Worm (Caenorhabditis elegans) whole organism, young adult: ENCODE results near the gene ZK1307.9.

Source experiments
- B0019.2 ChIP-seq: fragments of 200-800 bp; sonication (Bioruptor generic); conservative IDR thresholded peaks from 2 replicates; pipeline ENCODE4 v1.3.6; 2022; ENCODE audit warnings: missing genetic modification reagents, missing genetic modification characterization, missing compliant biosample characterization
- B0035.1 ChIP-seq: sonication (generic microtip); optimal IDR thresholded peaks from 2 replicates; lab custom pipeline; 2016; ENCODE audit warnings: missing genetic modification characterization, mild to moderate bottlenecking, missing compliant biosample characterization, missing genotype, missing genetic modification reagents
- B0261.1 ChIP-seq: sonication (generic microtip); optimal IDR thresholded peaks from 2 replicates; lab custom pipeline; 2016; ENCODE audit warnings: mild to moderate bottlenecking, missing genetic modification characterization, moderate library complexity, missing compliant biosample characterization
- C06A6.2 ChIP-seq: fragments of 200-800 bp; sonication (Bioruptor generic); conservative IDR thresholded peaks from 2 replicates; pipeline ENCODE4 v1.3.6; 2022; ENCODE audit warnings: missing genetic modification characterization, missing compliant biosample characterization
- F10E7.11 ChIP-seq: sonication (generic microtip); optimal IDR thresholded peaks from 2 replicates; lab custom pipeline; 2017; ENCODE audit warnings: mild to moderate bottlenecking, missing genetic modification characterization, moderate library complexity, missing compliant biosample characterization
- F33H1.4 ChIP-seq: fragments of 200-800 bp; sonication (Bioruptor generic); IDR thresholded peaks from 2 replicates; pipeline ENCODE4 v1.3.6; 2022; ENCODE audit warnings: missing genetic modification reagents, missing genetic modification characterization, missing compliant biosample characterization
- F49E8.2 ChIP-seq: sonication (generic microtip); optimal IDR thresholded peaks from 3 replicates; lab custom pipeline; 2017; ENCODE audit warnings: missing genetic modification characterization, mild to moderate bottlenecking, missing compliant biosample characterization, antibody characterized with exemption, moderate library complexity; ENCODE audit not compliant: insufficient read depth
- F57A8.1 ChIP-seq: fragments of 200-800 bp; sonication (Bioruptor generic); optimal IDR thresholded peaks from 2 replicates; lab custom pipeline; 2018; ENCODE audit warnings: mild to moderate bottlenecking, missing genetic modification characterization, moderate library complexity, missing compliant biosample characterization
- F57C9.4 ChIP-seq: sonication (generic microtip); optimal IDR thresholded peaks from 2 replicates; lab custom pipeline; 2017; ENCODE audit warnings: mild to moderate bottlenecking, missing genetic modification characterization, missing compliant biosample characterization
- Y56A3A.18 ChIP-seq: fragments of 200-800 bp; sonication (Bioruptor generic); IDR thresholded peaks from 2 replicates; pipeline ENCODE4 v1.3.6; 2022; ENCODE audit warnings: missing genetic modification reagents, missing genetic modification characterization, missing compliant biosample characterization
- Y67H2A.10 ChIP-seq: fragments of 200-800 bp; sonication (Bioruptor generic); conservative IDR thresholded peaks from 2 replicates; pipeline ENCODE4 v1.3.6; 2022; ENCODE audit warnings: missing genetic modification reagents, missing genetic modification characterization, missing compliant biosample characterization
- aptf-3 ChIP-seq: fragments of 200-800 bp; sonication (Bioruptor generic); IDR thresholded peaks from 2 replicates; pipeline ENCODE4 v1.3.6; 2022; ENCODE audit warnings: missing genetic modification characterization, missing compliant biosample characterization
- attf-6 ChIP-seq: fragments of 200-800 bp; sonication (Bioruptor generic); IDR thresholded peaks from 2 replicates; pipeline ENCODE4 v1.3.6; 2022; ENCODE audit warnings: missing genetic modification reagents, missing genetic modification characterization, missing compliant biosample characterization
- bed-2 ChIP-seq: fragments of 200-800 bp; sonication (Bioruptor generic); IDR thresholded peaks from 2 replicates; pipeline ENCODE4 v1.3.6; 2022; ENCODE audit warnings: missing genetic modification reagents, missing genetic modification characterization, missing compliant biosample characterization
- ccch-3 ChIP-seq: fragments of 200-800 bp; sonication (Bioruptor generic); optimal IDR thresholded peaks from 2 replicates; lab custom pipeline; 2018; ENCODE audit warnings: mild to moderate bottlenecking, missing genetic modification characterization, missing compliant biosample characterization
- cebp-1 ChIP-seq, 2 experiments: fragments of 200-800 bp in 1 of 2; sonication (Bioruptor generic) in 1 of 2; sonication (generic microtip) in 1 of 2; IDR thresholded peaks in 1 of 2; optimal IDR thresholded peaks in 1 of 2; 2 replicates each; pipeline versions ENCODE4 v1.3.6 to Lab custom; 2017 to 2022; ENCODE audit warnings: missing compliant biosample characterization in 2 of 2, missing genetic modification characterization in 2 of 2, mild to moderate bottlenecking in 1 of 2, missing genetic modification reagents in 1 of 2, moderate library complexity in 1 of 2
- cebp-2 ChIP-seq: fragments of 200-800 bp; sonication (Bioruptor generic); IDR thresholded peaks from 2 replicates; pipeline ENCODE4 v1.3.6; 2022; ENCODE audit warnings: missing genetic modification characterization, missing compliant biosample characterization
- ceh-91 ChIP-seq: fragments of 200-800 bp; sonication (Bioruptor generic); IDR thresholded peaks from 2 replicates; pipeline ENCODE4 v1.3.6; 2022; ENCODE audit warnings: missing genetic modification reagents, missing genetic modification characterization, missing compliant biosample characterization
- dpl-1 ChIP-seq: fragments of 150-350 bp; optimal IDR thresholded peaks from 2 replicates; lab custom pipeline; 2014; ENCODE audit warnings: missing biosample characterization, missing genetic modification reagents, missing genetic modification characterization
- gei-17 ChIP-seq: fragments of 200-800 bp; sonication (Bioruptor generic); optimal IDR thresholded peaks from 2 replicates; lab custom pipeline; 2018; ENCODE audit warnings: mild to moderate bottlenecking, missing genetic modification characterization, missing compliant biosample characterization
- him-1 ChIP-seq: sonication (generic microtip); optimal IDR thresholded peaks from 2 replicates; lab custom pipeline; 2016; ENCODE audit warnings: missing genotype, missing genetic modification reagents, missing genetic modification characterization, missing compliant biosample characterization
- hlh-26 ChIP-seq: fragments of 200-800 bp; sonication (Bioruptor generic); conservative IDR thresholded peaks from 2 replicates; pipeline ENCODE4 v1.3.6; 2022; ENCODE audit warnings: missing genetic modification reagents, missing genetic modification characterization, missing compliant biosample characterization
- hmg-1.2 ChIP-seq: fragments of 200-800 bp; sonication (Bioruptor generic); IDR thresholded peaks from 2 replicates; pipeline ENCODE4 v1.3.6; 2022; ENCODE audit warnings: missing genetic modification reagents, missing genetic modification characterization, missing compliant biosample characterization
- hrde-1 ChIP-seq: sonication (generic microtip); optimal IDR thresholded peaks from 2 replicates; lab custom pipeline; 2016; ENCODE audit warnings: missing genetic modification characterization, mild to moderate bottlenecking, missing compliant biosample characterization, moderate library complexity, missing genotype, missing genetic modification reagents, borderline replicate concordance
- lin-35 ChIP-seq, 3 experiments: fragments of 150-350 bp in 2 of 3; sonication (generic microtip) in 1 of 3; optimal IDR thresholded peaks; 2 replicates each; lab custom pipeline; 2014 to 2018; ENCODE audit warnings: missing biosample characterization in 3 of 3, missing genetic modification characterization in 3 of 3, missing genetic modification reagents in 3 of 3
- lin-40 ChIP-seq: sonication (generic microtip); optimal IDR thresholded peaks from 2 replicates; lab custom pipeline; 2016; ENCODE audit warnings: missing genetic modification characterization, mild to moderate bottlenecking, missing compliant biosample characterization, missing genotype, missing genetic modification reagents
- lin-54 ChIP-seq: fragments of 200-800 bp; sonication (Bioruptor generic); optimal IDR thresholded peaks from 2 replicates; lab custom pipeline; 2018; ENCODE audit warnings: mild to moderate bottlenecking, missing genetic modification characterization, missing compliant biosample characterization
- lir-1 ChIP-seq: fragments of 200-800 bp; sonication (Bioruptor generic); conservative IDR thresholded peaks from 2 replicates; pipeline ENCODE4 v1.3.6; 2022; ENCODE audit warnings: missing genetic modification reagents, missing genetic modification characterization, missing compliant biosample characterization
- lsl-1 ChIP-seq: fragments of 200-800 bp; sonication (Bioruptor generic); optimal IDR thresholded peaks from 2 replicates; lab custom pipeline; 2018; ENCODE audit warnings: mild to moderate bottlenecking, missing genetic modification characterization, moderate library complexity, missing compliant biosample characterization
- mes-4 ChIP-seq: sonication (generic microtip); optimal IDR thresholded peaks from 2 replicates; lab custom pipeline; 2016; ENCODE audit warnings: missing genotype, missing genetic modification characterization, missing compliant biosample characterization
- mxl-1 ChIP-seq: sonication (generic microtip); optimal IDR thresholded peaks from 2 replicates; lab custom pipeline; 2016; ENCODE audit warnings: missing genetic modification characterization, missing compliant biosample characterization
- nfya-1 ChIP-seq: sonication (generic microtip); optimal IDR thresholded peaks from 2 replicates; lab custom pipeline; 2017; ENCODE audit warnings: antibody characterized with exemption, missing compliant biosample characterization, missing genetic modification characterization, borderline replicate concordance; ENCODE audit not compliant: insufficient read depth
- nfya-2 ChIP-seq: fragments of 200-800 bp; sonication (Bioruptor generic); IDR thresholded peaks from 2 replicates; pipeline ENCODE4 v1.3.6; 2022; ENCODE audit warnings: missing genetic modification reagents, missing genetic modification characterization, missing compliant biosample characterization
- nhr-120 ChIP-seq: fragments of 200-800 bp; sonication (Bioruptor generic); IDR thresholded peaks from 2 replicates; pipeline ENCODE4 v1.3.6; 2022; ENCODE audit warnings: missing genetic modification characterization, missing compliant biosample characterization
- repo-1 ChIP-seq: sonication (generic microtip); optimal IDR thresholded peaks from 2 replicates; lab custom pipeline; 2017; ENCODE audit warnings: mild to moderate bottlenecking, missing genetic modification characterization, missing compliant biosample characterization
- snpc-3.4 ChIP-seq: sonication (generic microtip); optimal IDR thresholded peaks from 2 replicates; lab custom pipeline; 2017; ENCODE audit warnings: missing genetic modification characterization, mild to moderate bottlenecking, missing compliant biosample characterization, antibody characterized with exemption, moderate library complexity, missing genotype, missing genetic modification reagents
- snpc-4 ChIP-seq, 5 experiments: fragments of 150-350 bp in 1 of 5; sonication (generic microtip) in 4 of 5; optimal IDR thresholded peaks; 2 replicates each; lab custom pipeline; 2014 to 2018; ENCODE audit warnings: missing genetic modification characterization in 5 of 5, missing biosample characterization in 3 of 5, antibody characterized with exemption in 2 of 5, mild to moderate bottlenecking in 2 of 5, missing compliant biosample characterization in 2 of 5, missing genotype in 2 of 5, moderate library complexity in 2 of 5, missing genetic modification reagents in 1 of 5
- somi-1 ChIP-seq: fragments of 200-800 bp; sonication (Bioruptor generic); optimal IDR thresholded peaks from 2 replicates; lab custom pipeline; 2018; ENCODE audit warnings: mild to moderate bottlenecking, missing genetic modification characterization, missing compliant biosample characterization
- sptf-2 ChIP-seq: fragments of 200-800 bp; sonication (Bioruptor generic); optimal IDR thresholded peaks from 2 replicates; lab custom pipeline; 2018; ENCODE audit warnings: mild to moderate bottlenecking, missing genetic modification characterization, missing compliant biosample characterization
- tbx-9 ChIP-seq: sonication (generic microtip); optimal IDR thresholded peaks from 2 replicates; lab custom pipeline; 2016; ENCODE audit warnings: borderline replicate concordance, missing genetic modification characterization, inconsistent platforms, missing compliant biosample characterization
- tlf-1 ChIP-seq: fragments of 200-800 bp; sonication (Bioruptor generic); optimal IDR thresholded peaks from 2 replicates; lab custom pipeline; 2018; ENCODE audit warnings: mild to moderate bottlenecking, missing genetic modification characterization, missing compliant biosample characterization
- unc-130 ChIP-seq: sonication (generic microtip); optimal IDR thresholded peaks from 2 replicates; lab custom pipeline; 2016; ENCODE audit warnings: missing genetic modification reagents, missing genetic modification characterization, missing compliant biosample characterization
- xnd-1 ChIP-seq: sonication (generic microtip); optimal IDR thresholded peaks from 2 replicates; lab custom pipeline; 2016; ENCODE audit warnings: missing genotype, missing genetic modification reagents, missing genetic modification characterization, missing compliant biosample characterization
- zim-3 ChIP-seq: sonication (generic microtip); optimal IDR thresholded peaks from 2 replicates; lab custom pipeline; 2017; ENCODE audit warnings: mild to moderate bottlenecking, missing genetic modification characterization, moderate library complexity, missing compliant biosample characterization
- ztf-25 ChIP-seq: fragments of 200-800 bp; sonication (Bioruptor generic); IDR thresholded peaks from 2 replicates; pipeline ENCODE4 v1.3.6; 2022; ENCODE audit warnings: missing genetic modification reagents, missing genetic modification characterization, missing compliant biosample characterization
- ztf-26 ChIP-seq: sonication (generic microtip); optimal IDR thresholded peaks from 2 replicates; lab custom pipeline; 2017; ENCODE audit warnings: missing genetic modification characterization, missing compliant biosample characterization
- ztf-28 ChIP-seq: fragments of 200-800 bp; sonication (Bioruptor generic); IDR thresholded peaks from 2 replicates; pipeline ENCODE4 v1.3.6; 2022; ENCODE audit warnings: missing genetic modification reagents, missing genetic modification characterization, missing compliant biosample characterization

Gene ZK1307.9

ce11 chrII:9603419-9603818, 45.9 kb upstream of the ZK1307.9 start (continued):
- TF ChIP-seq Y56A3A.18 (GFP tag; lab: Robert Waterston, UW): 0 out of 2 replicates have a peak, but pooled peaks have one; percentile 52
- TF ChIP-seq ceh-91 (GFP tag; lab: Robert Waterston, UW): no peak
- TF ChIP-seq sptf-2 (GFP tag; lab: Kevin White, UChicago): no peak
- no peak for TF ChIP-seq tbx-9 (tag; lab: Kevin White, UChicago)
- peak; percentile 96 for TF ChIP-seq somi-1 (GFP tag; lab: Kevin White, UChicago)
- TF ChIP-seq ztf-26: peak; percentile 80
- no peak for TF ChIP-seq B0019.2 (GFP tag; lab: Robert Waterston, UW)
- no peak for TF ChIP-seq nhr-120 (GFP tag; lab: Robert Waterston, UW)
- no peak for TF ChIP-seq ccch-3
- no peak for TF ChIP-seq him-1
- peak; percentile 83 for TF ChIP-seq hmg-1.2 (GFP tag; lab: Robert Waterston, UW)
- no peak for TF ChIP-seq snpc-3.4 (tag; lab: Kevin White, UChicago)
- TF ChIP-seq lin-35 (GFP tag; optimal IDR thresholded peaks at IDR 0.05; lab: Kevin White, UChicago): peak in 1 of 3 experiments; percentile 63
- no peak for TF ChIP-seq F57A8.1 (GFP tag; lab: Kevin White, UChicago)
- no peak for TF ChIP-seq F10E7.11
- no peak for TF ChIP-seq B0035.1 (tag; lab: Kevin White, UChicago)
- TF ChIP-seq lir-1: peak; percentile 86
- no peak for TF ChIP-seq F49E8.2 (tag; lab: Kevin White, UChicago)
- no peak for TF ChIP-seq hlh-26
- TF ChIP-seq aptf-3 (GFP tag; lab: Robert Waterston, UW): no peak
- TF ChIP-seq C06A6.2 (GFP tag; lab: Robert Waterston, UW): peak; percentile 61; the same call in 1 of the 2 replicates
- no peak for TF ChIP-seq ztf-28 (GFP tag; lab: Robert Waterston, UW)
- no peak for TF ChIP-seq hrde-1 (tag; lab: Kevin White, UChicago)
- TF ChIP-seq cebp-1 (GFP tag; IDR thresholded peaks at IDR 0.05; lab: Robert Waterston, UW): peak; percentile 55; the same call in 1 of the 2 replicates
- TF ChIP-seq cebp-1 (tag; optimal IDR thresholded peaks at IDR 0.05; lab: Kevin White, UChicago): peak; percentile 90
- peak; percentile 75 for TF ChIP-seq tlf-1 (GFP tag; lab: Kevin White, UChicago)
- no peak for TF ChIP-seq F57C9.4
- TF ChIP-seq unc-130 (GFP tag; lab: Kevin White, UChicago): no peak
- no peak for TF ChIP-seq xnd-1 (tag; lab: Kevin White, UChicago)
- TF ChIP-seq Y67H2A.10 (GFP tag; lab: Robert Waterston, UW): no peak
- no peak for TF ChIP-seq lsl-1
- TF ChIP-seq B0261.1 (tag; lab: Kevin White, UChicago): no peak
- no peak for TF ChIP-seq dpl-1 (GFP tag; lab: Kevin White, UChicago)
- TF ChIP-seq ztf-25 (GFP tag; lab: Robert Waterston, UW): no peak
- peak; percentile 16 for TF ChIP-seq snpc-4 (GFP tag; optimal IDR thresholded peaks at IDR 0.05; lab: Kevin White, UChicago)
- peak in 3 of 4 experiments; percentile 57 to 65 (median 60) for TF ChIP-seq snpc-4 (tag; optimal IDR thresholded peaks at IDR 0.05; lab: Kevin White, UChicago)
- TF ChIP-seq cebp-2 (GFP tag; lab: Robert Waterston, UW): no peak
- TF ChIP-seq zim-3 (tag; lab: Kevin White, UChicago): no peak
- no peak for TF ChIP-seq repo-1 (tag; lab: Kevin White, UChicago)
- no peak for TF ChIP-seq nfya-2
- TF ChIP-seq gei-17 (GFP tag; lab: Kevin White, UChicago): peak; percentile 54
- no peak for TF ChIP-seq mes-4 (tag; lab: Kevin White, UChicago)
- no peak for TF ChIP-seq bed-2 (GFP tag; lab: Robert Waterston, UW)
- peak; percentile 20; the same call in 1 of the 2 replicates for TF ChIP-seq F33H1.4 (GFP tag; lab: Robert Waterston, UW)
- peak; percentile 94 for TF ChIP-seq lin-40
- no peak for TF ChIP-seq mxl-1
- TF ChIP-seq attf-6 (GFP tag; lab: Robert Waterston, UW): no peak
- no peak for TF ChIP-seq nfya-1 (tag; lab: Kevin White, UChicago)
- TF ChIP-seq lin-54: peak; percentile 69
